Worm (Caenorhabditis elegans) whole organism, young adult: ENCODE measurements around the gene tag-196.

Source experiments
- B0019.2 ChIP-seq: fragments of 200-800 bp; sonication (Bioruptor generic); conservative IDR thresholded peaks from 2 replicates; pipeline ENCODE4 v1.3.6; 2022; ENCODE audit warnings: missing genetic modification reagents, missing genetic modification characterization, missing compliant biosample characterization
- B0035.1 ChIP-seq: sonication (generic microtip); optimal IDR thresholded peaks from 2 replicates; lab custom pipeline; 2016; ENCODE audit warnings: missing genetic modification characterization, mild to moderate bottlenecking, missing compliant biosample characterization, missing genotype, missing genetic modification reagents
- C17E4.6 ChIP-seq: fragments of 200-800 bp; sonication (Bioruptor generic); IDR thresholded peaks from 2 replicates; pipeline ENCODE4 v1.3.6; 2022; ENCODE audit warnings: missing genetic modification reagents, missing genetic modification characterization, missing compliant biosample characterization
- F10E7.11 ChIP-seq: sonication (generic microtip); optimal IDR thresholded peaks from 2 replicates; lab custom pipeline; 2017; ENCODE audit warnings: mild to moderate bottlenecking, missing genetic modification characterization, moderate library complexity, missing compliant biosample characterization
- F33H1.4 ChIP-seq: fragments of 200-800 bp; sonication (Bioruptor generic); IDR thresholded peaks from 2 replicates; pipeline ENCODE4 v1.3.6; 2022; ENCODE audit warnings: missing genetic modification reagents, missing genetic modification characterization, missing compliant biosample characterization
- K11D2.4 ChIP-seq: fragments of 200-800 bp; sonication (Bioruptor generic); IDR thresholded peaks from 2 replicates; pipeline ENCODE4 v1.3.6; 2022; ENCODE audit warnings: missing genetic modification reagents, missing genetic modification characterization, missing compliant biosample characterization
- Y53G8AR.9 ChIP-seq: fragments of 200-800 bp; sonication (Bioruptor generic); conservative IDR thresholded peaks from 2 replicates; pipeline ENCODE4 v1.3.6; 2022; ENCODE audit warnings: missing genetic modification reagents, missing genetic modification characterization, missing compliant biosample characterization
- Y56A3A.18 ChIP-seq: fragments of 200-800 bp; sonication (Bioruptor generic); IDR thresholded peaks from 2 replicates; pipeline ENCODE4 v1.3.6; 2022; ENCODE audit warnings: missing genetic modification reagents, missing genetic modification characterization, missing compliant biosample characterization
- Y95B8A.8 ChIP-seq: fragments of 200-800 bp; sonication (Bioruptor generic); IDR thresholded peaks from 2 replicates; pipeline ENCODE4 v1.3.6; 2022; ENCODE audit warnings: missing genetic modification reagents, missing genetic modification characterization, missing compliant biosample characterization
- ZK185.1 ChIP-seq: sonication (generic microtip); optimal IDR thresholded peaks from 2 replicates; lab custom pipeline; 2016; ENCODE audit warnings: mild to moderate bottlenecking, missing genetic modification characterization, missing compliant biosample characterization; ENCODE audit not compliant: poor library complexity, severe bottlenecking
- akir-1 ChIP-seq: fragments of 200-800 bp; sonication (Bioruptor generic); optimal IDR thresholded peaks from 2 replicates; lab custom pipeline; 2018; ENCODE audit warnings: mild to moderate bottlenecking, missing genetic modification characterization, moderate library complexity, missing compliant biosample characterization
- ama-1 ChIP-seq, 3 experiments: fragments of 150-350 bp in 1 of 3; sonication (generic microtip) in 2 of 3; optimal IDR thresholded peaks; 2 replicates each; lab custom pipeline; 2014 to 2018; ENCODE audit warnings: missing biosample characterization in 2 of 3, missing genetic modification characterization in 2 of 3, missing genetic modification reagents in 2 of 3
- aptf-3 ChIP-seq: fragments of 200-800 bp; sonication (Bioruptor generic); IDR thresholded peaks from 2 replicates; pipeline ENCODE4 v1.3.6; 2022; ENCODE audit warnings: missing genetic modification characterization, missing compliant biosample characterization
- ccch-3 ChIP-seq: fragments of 200-800 bp; sonication (Bioruptor generic); optimal IDR thresholded peaks from 2 replicates; lab custom pipeline; 2018; ENCODE audit warnings: mild to moderate bottlenecking, missing genetic modification characterization, missing compliant biosample characterization
- cebp-1 ChIP-seq, 2 experiments: fragments of 200-800 bp in 1 of 2; sonication (Bioruptor generic) in 1 of 2; sonication (generic microtip) in 1 of 2; IDR thresholded peaks in 1 of 2; optimal IDR thresholded peaks in 1 of 2; 2 replicates each; pipeline versions ENCODE4 v1.3.6 to Lab custom; 2017 to 2022; ENCODE audit warnings: missing compliant biosample characterization in 2 of 2, missing genetic modification characterization in 2 of 2, mild to moderate bottlenecking in 1 of 2, missing genetic modification reagents in 1 of 2, moderate library complexity in 1 of 2
- ceh-58 ChIP-seq: fragments of 200-800 bp; sonication (Bioruptor generic); IDR thresholded peaks from 2 replicates; pipeline ENCODE4 v1.3.6; 2022; ENCODE audit warnings: missing genetic modification characterization, missing compliant biosample characterization
- ceh-79 ChIP-seq: sonication (generic microtip); optimal IDR thresholded peaks from 2 replicates; lab custom pipeline; 2017; ENCODE audit warnings: mild to moderate bottlenecking, missing genetic modification characterization, missing compliant biosample characterization
- ceh-91 ChIP-seq: fragments of 200-800 bp; sonication (Bioruptor generic); IDR thresholded peaks from 2 replicates; pipeline ENCODE4 v1.3.6; 2022; ENCODE audit warnings: missing genetic modification reagents, missing genetic modification characterization, missing compliant biosample characterization
- dpff-1 ChIP-seq: sonication (generic microtip); optimal IDR thresholded peaks from 2 replicates; lab custom pipeline; 2017; ENCODE audit warnings: mild to moderate bottlenecking, missing genetic modification characterization, missing compliant biosample characterization
- dpl-1 ChIP-seq: fragments of 150-350 bp; optimal IDR thresholded peaks from 2 replicates; lab custom pipeline; 2014; ENCODE audit warnings: missing biosample characterization, missing genetic modification reagents, missing genetic modification characterization
- efl-1 ChIP-seq: fragments of 150-350 bp; optimal IDR thresholded peaks from 2 replicates; lab custom pipeline; 2014; ENCODE audit warnings: missing biosample characterization, missing genetic modification reagents, missing genetic modification characterization
- egl-44 ChIP-seq: fragments of 200-800 bp; sonication (Bioruptor generic); IDR thresholded peaks from 2 replicates; pipeline ENCODE4 v1.3.6; 2022; ENCODE audit warnings: missing genetic modification reagents, missing genetic modification characterization, missing compliant biosample characterization
- ets-4 ChIP-seq: fragments of 200-800 bp; sonication (Bioruptor generic); optimal IDR thresholded peaks from 2 replicates; lab custom pipeline; 2018; ENCODE audit warnings: mild to moderate bottlenecking, missing genetic modification characterization, missing compliant biosample characterization
- him-1 ChIP-seq: sonication (generic microtip); optimal IDR thresholded peaks from 2 replicates; lab custom pipeline; 2016; ENCODE audit warnings: missing genotype, missing genetic modification reagents, missing genetic modification characterization, missing compliant biosample characterization
- hmg-20 ChIP-seq: fragments of 200-800 bp; sonication (Bioruptor generic); IDR thresholded peaks from 2 replicates; pipeline ENCODE4 v1.3.6; 2022; ENCODE audit warnings: missing genetic modification reagents, missing genetic modification characterization, missing compliant biosample characterization
- lin-26 ChIP-seq: fragments of 200-800 bp; sonication (Bioruptor generic); IDR thresholded peaks from 2 replicates; pipeline ENCODE4 v1.3.6; 2022; ENCODE audit warnings: missing genetic modification reagents, missing genetic modification characterization, missing compliant biosample characterization
- lin-54 ChIP-seq: fragments of 200-800 bp; sonication (Bioruptor generic); optimal IDR thresholded peaks from 2 replicates; lab custom pipeline; 2018; ENCODE audit warnings: mild to moderate bottlenecking, missing genetic modification characterization, missing compliant biosample characterization
- madf-10 ChIP-seq: sonication (generic microtip); optimal IDR thresholded peaks from 2 replicates; lab custom pipeline; 2016; ENCODE audit warnings: mild to moderate bottlenecking, missing genetic modification characterization, missing compliant biosample characterization
- mes-4 ChIP-seq: sonication (generic microtip); optimal IDR thresholded peaks from 2 replicates; lab custom pipeline; 2016; ENCODE audit warnings: missing genotype, missing genetic modification characterization, missing compliant biosample characterization
- mxl-1 ChIP-seq: sonication (generic microtip); optimal IDR thresholded peaks from 2 replicates; lab custom pipeline; 2016; ENCODE audit warnings: missing genetic modification characterization, missing compliant biosample characterization
- nfya-1 ChIP-seq: sonication (generic microtip); optimal IDR thresholded peaks from 2 replicates; lab custom pipeline; 2017; ENCODE audit warnings: antibody characterized with exemption, missing compliant biosample characterization, missing genetic modification characterization, borderline replicate concordance; ENCODE audit not compliant: insufficient read depth
- pbrm-1 ChIP-seq: fragments of 200-800 bp; sonication (Bioruptor generic); IDR thresholded peaks from 2 replicates; pipeline ENCODE4 v1.3.6; 2022; ENCODE audit warnings: missing genetic modification reagents, missing genetic modification characterization, missing compliant biosample characterization
- rcor-1 ChIP-seq: fragments of 200-800 bp; sonication (Bioruptor generic); IDR thresholded peaks from 2 replicates; pipeline ENCODE4 v1.3.6; 2022; ENCODE audit warnings: missing genetic modification reagents, missing genetic modification characterization, missing compliant biosample characterization
- sdz-38 ChIP-seq: sonication (generic microtip); optimal IDR thresholded peaks from 2 replicates; lab custom pipeline; 2016; ENCODE audit warnings: missing genotype, missing genetic modification characterization, missing compliant biosample characterization
- sea-2 ChIP-seq: fragments of 200-800 bp; sonication (Bioruptor generic); IDR thresholded peaks from 2 replicates; pipeline ENCODE4 v1.3.6; 2022; ENCODE audit warnings: missing genetic modification characterization, missing compliant biosample characterization
- snpc-1.3 ChIP-seq: sonication (generic microtip); optimal IDR thresholded peaks from 2 replicates; lab custom pipeline; 2017; ENCODE audit warnings: missing genetic modification characterization, mild to moderate bottlenecking, missing compliant biosample characterization, antibody characterized with exemption, moderate library complexity, missing genotype, missing genetic modification reagents; ENCODE audit not compliant: insufficient read depth
- tlf-1 ChIP-seq: fragments of 200-800 bp; sonication (Bioruptor generic); optimal IDR thresholded peaks from 2 replicates; lab custom pipeline; 2018; ENCODE audit warnings: mild to moderate bottlenecking, missing genetic modification characterization, missing compliant biosample characterization
- unc-130 ChIP-seq: sonication (generic microtip); optimal IDR thresholded peaks from 2 replicates; lab custom pipeline; 2016; ENCODE audit warnings: missing genetic modification reagents, missing genetic modification characterization, missing compliant biosample characterization
- zim-3 ChIP-seq: sonication (generic microtip); optimal IDR thresholded peaks from 2 replicates; lab custom pipeline; 2017; ENCODE audit warnings: mild to moderate bottlenecking, missing genetic modification characterization, moderate library complexity, missing compliant biosample characterization
- ztf-18 ChIP-seq: sonication (generic microtip); optimal IDR thresholded peaks from 2 replicates; lab custom pipeline; 2016; ENCODE audit warnings: missing genotype, mild to moderate bottlenecking, missing genetic modification characterization, missing compliant biosample characterization
- ztf-26 ChIP-seq: sonication (generic microtip); optimal IDR thresholded peaks from 2 replicates; lab custom pipeline; 2017; ENCODE audit warnings: missing genetic modification characterization, missing compliant biosample characterization
- ztf-3 ChIP-seq: fragments of 200-800 bp; sonication (Bioruptor generic); optimal IDR thresholded peaks from 2 replicates; lab custom pipeline; 2018; ENCODE audit warnings: mild to moderate bottlenecking, missing genetic modification characterization, missing compliant biosample characterization

tag-196 gene

DNA sequence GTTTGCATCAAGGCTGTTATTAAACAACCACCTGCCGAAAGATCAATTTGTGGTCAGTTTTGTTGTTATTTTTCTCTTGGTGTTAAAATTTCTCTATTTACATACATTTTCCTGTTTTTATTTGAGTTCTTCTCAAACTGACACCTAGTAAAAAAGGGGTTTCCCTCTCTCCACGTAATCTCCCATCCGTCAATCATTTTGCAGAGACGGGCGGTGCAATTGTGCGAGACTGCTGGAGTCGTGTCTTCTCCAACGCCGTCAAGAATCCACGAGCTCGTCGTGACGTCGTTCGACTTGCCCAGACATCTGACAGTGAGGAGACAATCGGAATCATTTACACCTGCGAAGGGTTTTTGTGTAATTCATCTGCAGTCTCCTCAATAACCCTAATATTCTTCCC, 31.7 kb downstream of the tag-196 start:
- no peak for TF ChIP-seq ceh-58 (GFP tag; lab: Robert Waterston, UW)
- TF ChIP-seq snpc-1.3 (tag; lab: Kevin White, UChicago), result no peak
- TF ChIP-seq F10E7.11, result no peak
- no peak for TF ChIP-seq nfya-1 (tag; lab: Kevin White, UChicago)
- TF ChIP-seq lin-54 (GFP tag; lab: Kevin White, UChicago), result no peak
- no peak for TF ChIP-seq rcor-1 (GFP tag; lab: Robert Waterston, UW)
- TF ChIP-seq ets-4 (GFP tag; lab: Kevin White, UChicago), result no peak
- no peak for TF ChIP-seq C17E4.6 (GFP tag; lab: Robert Waterston, UW)
- TF ChIP-seq zim-3 (tag; lab: Kevin White, UChicago), result no peak
- no peak for TF ChIP-seq B0035.1 (tag; lab: Kevin White, UChicago)
- no peak for TF ChIP-seq dpl-1 (GFP tag; lab: Kevin White, UChicago)
- TF ChIP-seq mes-4 (tag; lab: Kevin White, UChicago), result no peak
- TF ChIP-seq Y95B8A.8, result no peak
- TF ChIP-seq hmg-20 (GFP tag; lab: Robert Waterston, UW), result no peak
- TF ChIP-seq ceh-91 (GFP tag; lab: Robert Waterston, UW), result no peak
- no peak for TF ChIP-seq pbrm-1
- TF ChIP-seq egl-44 (GFP tag; lab: Robert Waterston, UW), result no peak
- TF ChIP-seq ZK185.1 (tag; lab: Kevin White, UChicago), result no peak
- TF ChIP-seq ztf-26 (tag; lab: Kevin White, UChicago), result no peak
- TF ChIP-seq cebp-1 (GFP tag; IDR thresholded peaks at IDR 0.05; lab: Robert Waterston, UW), result no peak
- TF ChIP-seq cebp-1 (tag; optimal IDR thresholded peaks at IDR 0.05; lab: Kevin White, UChicago), result no peak
- TF ChIP-seq, all 124 proteins: peak for 0

ce11 chrV:8627580-8627979, 32.9 kb downstream of the tag-196 start:
- TF ChIP-seq ceh-91 (GFP tag; lab: Robert Waterston, UW), result no peak
- no peak for TF ChIP-seq madf-10 (tag; lab: Kevin White, UChicago)
- no peak for TF ChIP-seq Y95B8A.8
- TF ChIP-seq mxl-1 (tag; lab: Kevin White, UChicago), result no peak
- TF ChIP-seq sea-2 (GFP tag; lab: Robert Waterston, UW), result no peak
- TF ChIP-seq ztf-3 (GFP tag; lab: Kevin White, UChicago), result no peak
- TF ChIP-seq B0019.2, result no peak
- TF ChIP-seq akir-1 (GFP tag; lab: Kevin White, UChicago), result no peak
- no peak for TF ChIP-seq unc-130
- TF ChIP-seq sdz-38 (tag; lab: Kevin White, UChicago), result no peak
- TF ChIP-seq dpff-1 (tag; lab: Kevin White, UChicago), result no peak
- no peak for TF ChIP-seq ztf-18 (tag; lab: Kevin White, UChicago)
- TF ChIP-seq nfya-1 (tag; lab: Kevin White, UChicago), result no peak
- TF ChIP-seq pbrm-1, result no peak
- TF ChIP-seq K11D2.4 (GFP tag; lab: Robert Waterston, UW), result no peak
- TF ChIP-seq Y56A3A.18 (GFP tag; lab: Robert Waterston, UW), result no peak
- TF ChIP-seq him-1 (tag; lab: Kevin White, UChicago), result no peak
- TF ChIP-seq efl-1 (GFP tag; lab: Kevin White, UChicago), result no peak
- no peak for TF ChIP-seq ccch-3 (GFP tag; lab: Kevin White, UChicago)
- no peak for TF ChIP-seq aptf-3 (GFP tag; lab: Robert Waterston, UW)

DNA sequence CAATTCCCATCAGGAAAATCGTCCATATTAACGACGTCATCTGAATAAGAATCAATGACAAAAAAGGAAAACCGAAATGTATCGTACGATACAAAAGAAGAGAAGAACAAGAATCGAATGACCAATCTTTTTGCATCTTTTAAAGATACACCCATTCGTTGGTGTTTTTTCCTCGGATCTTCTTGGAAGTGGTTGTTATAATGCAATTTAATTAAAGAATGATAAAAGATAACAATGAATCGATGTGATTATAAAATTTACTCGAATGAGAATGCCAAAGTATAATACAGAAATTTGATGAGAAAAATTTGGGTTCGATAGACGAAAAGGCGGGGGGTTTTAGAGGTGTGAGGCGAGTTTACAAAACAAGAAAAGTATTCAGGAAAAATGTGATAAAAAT, 34.3 kb downstream of the tag-196 start, which contains the start of gene F41E6.12:
Gene F41E6.12 (minus strand): TSS at position 101 of the 400 bp plus-strand sequence.
- TF ChIP-seq lin-26 (GFP tag; lab: Robert Waterston, UW) (no peak), ceh-79 (tag; lab: Kevin White, UChicago) (no peak), Y95B8A.8 (no peak), Y53G8AR.9 (GFP tag; lab: Robert Waterston, UW) (peak; percentile 41; the same call in 1 of the 2 replicates), F33H1.4 (GFP tag; lab: Robert Waterston, UW) (0 out of 2 replicates have a peak, but pooled peaks have one; percentile 3), ama-1 (optimal IDR thresholded peaks at IDR 0.05; lab: Kevin White, UChicago) (peak; percentile 69), ama-1 (GFP tag; optimal IDR thresholded peaks at IDR 0.05; lab: Kevin White, UChicago) (no peak), tlf-1 (GFP tag; lab: Kevin White, UChicago) (peak; percentile 47), rcor-1 (GFP tag; lab: Robert Waterston, UW) (0 out of 2 replicates have a peak, but pooled peaks have one; percentile 15)
- TF ChIP-seq, all 124 proteins: peak for 5
